Worm (Caenorhabditis elegans) whole organism, L1 larva: Measurements from ENCODE around the gene F14B8.4.

ENCODE experiments used
- dsc-1 ChIP-seq: sonication (generic microtip); optimal IDR thresholded peaks from 2 replicates; lab custom pipeline; 2016; ENCODE audit warnings: mild to moderate bottlenecking, missing genetic modification characterization, missing compliant biosample characterization
- elt-3 ChIP-seq, 6 experiments: fragments of 150-350 bp in 1 of 6; sonication (generic microtip); optimal IDR thresholded peaks; 2 replicates each; lab custom pipeline; 2017 to 2018; ENCODE audit warnings: missing biosample characterization in 6 of 6, missing genetic modification characterization in 6 of 6, inconsistent platforms in 1 of 6
- jun-1 ChIP-seq: fragments of 150-350 bp; optimal IDR thresholded peaks from 2 replicates; lab custom pipeline; 2014; ENCODE audit warnings: missing biosample characterization, missing genetic modification reagents, missing genetic modification characterization
- mef-2 ChIP-seq: fragments of 150-350 bp; optimal IDR thresholded peaks from 2 replicates; lab custom pipeline; 2014; ENCODE audit warnings: missing biosample characterization, missing genetic modification characterization
- nhr-11 ChIP-seq: fragments of 150-350 bp; optimal IDR thresholded peaks from 2 replicates; lab custom pipeline; 2014; ENCODE audit warnings: missing biosample characterization, missing genetic modification characterization
- nhr-47 ChIP-seq: sonication (generic microtip); optimal IDR thresholded peaks from 2 replicates; lab custom pipeline; 2016; ENCODE audit warnings: mild to moderate bottlenecking, missing genetic modification characterization, moderate library complexity, missing compliant biosample characterization
- pag-3 ChIP-seq: sonication (generic microtip); optimal IDR thresholded peaks from 2 replicates; lab custom pipeline; 2017; ENCODE audit warnings: missing genetic modification characterization, mild to moderate bottlenecking, missing compliant biosample characterization, antibody characterized with exemption, borderline replicate concordance; ENCODE audit not compliant: insufficient read depth
- skn-1 ChIP-seq: fragments of 150-350 bp; optimal IDR thresholded peaks from 2 replicates; lab custom pipeline; 2014; ENCODE audit warnings: missing biosample characterization, missing genetic modification characterization

ce11 chrX:6928578-6928977 is 28.8 kb upstream of the F14B8.4 start, which contains the start of gene F14B8.5:
- TF ChIP-seq nhr-47 (tag; lab: Kevin White, UChicago): no peak
- no peak for TF ChIP-seq nhr-11 (tag; lab: Kevin White, UChicago)
- TF ChIP-seq jun-1 (tag; lab: Kevin White, UChicago): no peak
- TF ChIP-seq mef-2 (tag; lab: Kevin White, UChicago): no peak
- TF ChIP-seq skn-1 (tag; lab: Kevin White, UChicago): no peak
- TF ChIP-seq elt-3 (tag; optimal IDR thresholded peaks at IDR 0.05; lab: Kevin White, UChicago): no peak
- TF ChIP-seq pag-3 (tag; lab: Kevin White, UChicago): no peak
- TF ChIP-seq dsc-1 (tag; lab: Kevin White, UChicago): no peak
